Worm (Caenorhabditis elegans): ENCODE measurements around the gene sulp-5.

- no peak for TF ChIP-seq unc-55 (GFP tag; optimal IDR thresholded peaks at IDR 0.05)
- TF ChIP-seq nhr-11 (tag; optimal IDR thresholded peaks at IDR 0.05), result no peak
- TF ChIP-seq unc-39 (tag; optimal IDR thresholded peaks at IDR 0.05), result no peak
- no peak for TF ChIP-seq F13H6.1 (tag; optimal IDR thresholded peaks at IDR 0.05)
- peak in 1 of 2 experiments; percentile 20 for TF ChIP-seq lsy-2 (tag; optimal IDR thresholded peaks at IDR 0.05)
- TF ChIP-seq ztf-1 (GFP tag; conservative IDR thresholded peaks at IDR 0.05), result no peak
- TF ChIP-seq nhr-25 (tag; optimal IDR thresholded peaks at IDR 0.05), result no peak
- no peak for TF ChIP-seq mdl-1 (tag; optimal IDR thresholded peaks at IDR 0.05)
- TF ChIP-seq nhr-23 (tag; optimal IDR thresholded peaks at IDR 0.05), result no peak
- TF ChIP-seq R02D3.7 (tag; optimal IDR thresholded peaks at IDR 0.05), result no peak
- TF ChIP-seq blmp-1 (tag; optimal IDR thresholded peaks at IDR 0.05; ENCODE audit: insufficient read depth), result no peak
Observed at ce11 chrV:11861880-11862544, 17.8 kb upstream of the sulp-5 start.
